Worm (Caenorhabditis elegans) whole organism, L4 larva: ENCODE results near the gene gid-2.

Experiments
- aly-2 ChIP-seq: sonication (generic microtip); optimal IDR thresholded peaks from 2 replicates; lab custom pipeline; 2018; ENCODE audit warnings: missing biosample characterization, missing genetic modification characterization
- jun-1 ChIP-seq: fragments of 150-350 bp; optimal IDR thresholded peaks from 2 replicates; lab custom pipeline; 2014; ENCODE audit warnings: missing biosample characterization, missing genetic modification reagents, missing genetic modification characterization
- lin-39 ChIP-seq: fragments of 150-350 bp; optimal IDR thresholded peaks from 2 replicates; lab custom pipeline; 2014; ENCODE audit warnings: missing biosample characterization, missing genetic modification reagents, missing genetic modification characterization
- snpc-4 ChIP-seq: fragments of 150-350 bp; optimal IDR thresholded peaks from 2 replicates; lab custom pipeline; 2014; ENCODE audit warnings: missing biosample characterization, missing genetic modification characterization
- unc-130 ChIP-seq: sonication (generic microtip); optimal IDR thresholded peaks from 2 replicates; lab custom pipeline; 2016; ENCODE audit warnings: missing genetic modification reagents, missing genetic modification characterization, missing compliant biosample characterization

DNA sequence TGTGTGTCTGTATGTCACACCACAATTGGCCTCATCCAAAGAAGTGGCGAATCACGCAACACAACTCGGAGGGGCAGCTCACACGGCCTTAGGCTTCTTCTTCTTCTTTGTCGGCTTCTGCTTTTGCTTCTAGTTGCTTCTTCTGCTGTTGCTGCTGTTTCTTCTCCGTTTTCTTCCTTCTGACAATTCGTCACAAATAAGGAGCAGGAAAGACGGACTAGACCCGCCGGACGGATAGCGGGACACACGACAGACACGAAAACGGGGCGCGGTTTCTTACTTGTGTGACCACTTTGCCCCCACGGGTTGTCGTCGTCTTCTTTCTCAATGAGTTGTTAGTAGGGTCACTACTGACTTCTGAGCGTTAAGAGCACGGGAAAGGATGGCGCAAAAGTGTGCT is 17.4 kb upstream of the gid-2 start:
- TF ChIP-seq aly-2 (tag; lab: Kevin White, UChicago): no peak
- no peak for TF ChIP-seq unc-130 (GFP tag; lab: Kevin White, UChicago)
- no peak for TF ChIP-seq snpc-4 (tag; lab: Kevin White, UChicago)
- TF ChIP-seq lin-39 (tag; lab: Kevin White, UChicago): no peak
- no peak for TF ChIP-seq jun-1
